Fruit fly (Drosophila melanogaster) S2 (cell line): ENCODE measurements around the gene P58IPK.

Experiments used
- CG8478 ChIP-seq: fragments of >200 bp; optimal IDR thresholded peaks from 2 replicates; lab custom pipeline; 2018
- CTCF ChIP-seq, 2 experiments: fragments of >200 bp; optimal IDR thresholded peaks; 2 replicates each; lab custom pipeline; 2018

The P58IPK gene

dm6 chr3R:9586663-9587248, at the start of gene P58IPK:
P58IPK (plus strand) TSS chr3R:9586942.
- TF ChIP-seq CTCF (optimal IDR thresholded peaks at IDR 0.05; lab: Kevin White, UChicago) = peak; percentile 4 to 31
- no peak for TF ChIP-seq CG8478 (lab: Kevin White, UChicago)

DNA sequence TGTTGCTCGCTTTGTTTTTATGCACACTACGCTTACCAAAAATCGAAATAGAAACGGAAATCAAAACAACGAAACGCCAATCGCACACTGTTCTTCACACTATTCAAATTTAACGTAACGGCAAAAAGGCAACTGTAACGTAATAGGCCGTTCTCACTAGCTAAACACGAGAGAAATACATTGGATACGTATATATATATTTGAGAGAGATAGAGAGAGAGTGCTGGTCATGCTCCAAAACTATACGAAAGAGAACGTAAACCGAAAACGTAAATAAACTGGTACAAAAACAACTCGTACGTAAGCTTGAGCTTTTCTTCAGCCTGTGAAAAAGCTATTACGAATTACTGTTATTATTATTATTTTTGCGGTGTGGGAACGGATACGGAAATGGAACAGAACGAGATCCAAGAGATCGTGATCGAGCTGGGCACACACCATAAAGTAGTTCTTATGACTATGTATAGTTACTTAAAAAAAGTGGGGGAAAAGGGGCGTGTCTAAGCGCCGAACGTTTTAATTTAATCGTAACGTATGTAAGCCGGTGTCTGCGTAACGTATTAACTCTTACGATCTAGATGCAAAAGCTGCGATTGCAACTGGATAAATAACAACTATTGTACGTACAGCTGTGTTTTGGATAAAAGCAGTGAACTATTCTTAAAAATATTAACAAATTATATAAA, 43.1 kb upstream of the P58IPK start:
- no peak for TF ChIP-seq CG8478 (lab: Kevin White, UChicago)
- TF ChIP-seq CTCF (optimal IDR thresholded peaks at IDR 0.05; lab: Kevin White, UChicago) = no peak

- TF ChIP-seq CG8478 (lab: Kevin White, UChicago) = no peak
- no peak for TF ChIP-seq CTCF (optimal IDR thresholded peaks at IDR 0.05; lab: Kevin White, UChicago)
Observed at dm6 chr3R:9546808-9547381, 39.8 kb upstream of the P58IPK start.

dm6 chr3R:9548769-9549168, 38.0 kb upstream of the P58IPK start:
- no peak for TF ChIP-seq CG8478 (lab: Kevin White, UChicago)
- no peak for TF ChIP-seq CTCF (optimal IDR thresholded peaks at IDR 0.05; lab: Kevin White, UChicago)

- TF ChIP-seq CTCF (optimal IDR thresholded peaks at IDR 0.05; lab: Kevin White, UChicago) (no peak), CG8478 (lab: Kevin White, UChicago) (no peak)
Observed at dm6 chr3R:9550265-9551012, 36.3 kb upstream of the P58IPK start.

DNA sequence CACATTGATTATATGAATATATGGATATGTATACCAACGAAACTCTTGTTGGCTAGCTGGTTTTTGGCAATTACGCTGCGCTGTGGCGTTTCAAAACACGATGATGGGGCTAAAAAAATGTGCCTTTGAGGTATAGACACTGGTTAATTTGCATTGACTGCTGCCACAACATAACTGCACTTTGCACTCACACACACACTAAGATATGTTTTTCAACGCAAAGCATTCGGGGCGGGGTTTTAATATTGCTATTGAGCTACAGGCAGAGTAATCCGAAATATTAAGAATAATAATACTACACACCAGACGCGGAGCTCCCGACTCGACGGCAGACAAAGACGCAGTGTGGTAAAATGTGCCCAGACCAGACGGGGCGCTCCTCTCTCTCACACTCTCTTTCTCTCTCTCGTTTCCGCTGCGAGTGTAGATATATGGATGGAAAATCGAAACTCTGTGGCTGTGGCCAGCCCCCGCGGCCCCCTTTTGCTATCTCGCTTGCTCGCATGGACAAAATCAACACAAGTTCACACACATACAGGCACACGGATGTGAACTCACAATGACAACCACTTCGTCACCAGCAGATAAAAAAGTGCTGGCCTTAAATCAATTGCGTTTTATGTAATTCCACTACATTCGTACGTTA, 35.6 kb upstream of the P58IPK start:
- TF ChIP-seq CTCF (optimal IDR thresholded peaks at IDR 0.05; lab: Kevin White, UChicago) = no peak
- TF ChIP-seq CG8478 (lab: Kevin White, UChicago) = no peak

DNA sequence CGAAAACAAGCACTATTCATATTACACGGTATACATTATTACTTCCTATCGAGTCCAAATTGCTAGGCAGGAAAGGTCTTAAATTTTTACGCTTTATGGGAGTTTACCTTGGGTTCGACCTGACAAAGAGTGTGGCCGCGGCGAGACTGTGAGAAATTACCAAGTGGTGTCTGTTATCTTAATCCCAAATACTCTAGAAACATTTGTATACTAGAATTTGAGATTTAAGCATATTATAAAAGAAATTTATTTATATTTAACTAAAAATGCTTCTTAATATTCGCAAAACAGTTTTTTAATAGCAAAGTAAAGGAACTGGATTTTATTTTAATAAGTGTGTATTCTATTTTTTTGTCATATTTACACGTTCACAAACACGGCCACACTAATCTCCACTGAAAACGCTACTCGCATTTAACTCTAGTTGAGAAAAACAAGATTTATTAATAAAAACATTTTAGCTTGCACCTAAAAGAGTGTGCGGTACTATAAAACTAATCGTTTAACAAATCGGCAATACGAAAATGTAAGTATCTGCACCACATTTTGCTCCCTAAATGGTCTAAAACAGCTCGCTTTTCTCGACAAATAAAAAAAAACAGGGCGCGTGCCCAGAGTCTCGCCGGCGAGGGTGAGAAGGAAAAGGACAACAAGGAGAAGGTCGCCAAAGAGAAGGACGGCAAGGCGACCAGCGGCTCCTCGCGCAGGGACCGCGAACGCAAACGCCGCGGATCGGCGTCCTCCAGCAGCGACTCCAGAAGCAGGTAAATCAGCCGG, 34.9 kb upstream of the P58IPK start, which contains the start of the genes mura and RnpS1:
Gene mura (minus strand): TSS at position 148 of the 777 bp plus-strand sequence.
Gene RnpS1 (plus strand): TSS at position 376 of the 777 bp plus-strand sequence.
- TF ChIP-seq CG8478 (lab: Kevin White, UChicago) (no peak), CTCF (optimal IDR thresholded peaks at IDR 0.05; lab: Kevin White, UChicago) (no peak)

DNA sequence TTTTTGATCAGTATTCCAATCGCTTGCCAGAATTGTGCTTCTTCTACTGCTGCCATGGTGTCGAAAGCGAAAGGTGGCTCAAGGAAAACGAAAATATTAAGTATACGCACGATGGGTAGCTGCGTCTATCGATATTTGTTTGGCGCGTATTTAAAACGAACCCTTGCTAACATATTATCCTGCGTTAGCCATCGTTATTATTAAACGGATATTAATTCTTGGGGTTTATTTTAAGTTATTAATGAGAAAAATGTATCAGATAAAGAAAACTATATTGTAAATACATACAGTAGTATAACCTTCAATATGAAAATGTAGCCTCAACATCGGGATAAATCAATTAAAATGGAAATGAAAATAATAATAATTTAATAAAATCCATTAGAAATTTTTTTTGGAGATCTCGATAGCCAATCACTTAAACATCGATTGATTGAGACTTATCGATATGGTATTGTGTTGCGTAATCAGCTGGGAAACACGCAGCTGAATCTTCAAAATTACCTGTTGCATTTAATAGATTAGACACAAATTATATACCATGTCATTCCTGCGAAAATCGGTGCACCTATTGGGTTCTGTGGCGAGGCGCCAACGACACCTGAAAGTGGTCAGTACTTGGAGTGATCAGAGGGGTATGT, 31.3 kb upstream of the P58IPK start, which contains the start of the genes CG9386 and BckdhA:
Gene CG9386 (minus strand): TSS at position 75 of the 641 bp plus-strand sequence.
Gene BckdhA (plus strand): TSS at position 452 of the 641 bp plus-strand sequence.
- TF ChIP-seq CTCF (optimal IDR thresholded peaks at IDR 0.05; lab: Kevin White, UChicago) = no peak
- no peak for TF ChIP-seq CG8478 (lab: Kevin White, UChicago)

- TF ChIP-seq CTCF (optimal IDR thresholded peaks at IDR 0.05; lab: Kevin White, UChicago) (no peak), CG8478 (lab: Kevin White, UChicago) (no peak)
Observed at dm6 chr3R:9559413-9560014, 27.2 kb upstream of the P58IPK start, which contains the start of the genes AP-1mu and MBD-like. AP-1mu (minus strand) TSS chr3R:9559525. MBD-like (plus strand) TSS chr3R:9559760.

DNA sequence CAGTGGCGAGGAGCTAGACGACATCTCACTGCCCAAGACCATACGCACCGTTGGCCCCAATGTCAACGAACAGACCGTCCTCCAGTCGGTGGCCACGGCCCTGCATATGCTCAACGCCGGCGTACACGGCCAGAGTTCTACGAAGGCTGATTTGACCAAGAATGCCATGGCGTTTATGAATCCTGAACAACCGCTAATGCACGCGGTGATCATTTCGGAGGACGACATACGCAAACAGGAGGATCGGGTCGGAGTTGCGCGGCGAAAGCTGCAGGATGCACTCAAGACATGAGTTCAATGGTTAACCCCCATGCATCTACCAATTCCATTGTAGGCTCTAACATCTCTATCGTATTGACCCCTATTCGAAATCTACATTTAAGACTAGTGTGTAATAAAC, 25.6 kb upstream of the P58IPK start:
- TF ChIP-seq CTCF (optimal IDR thresholded peaks at IDR 0.05; lab: Kevin White, UChicago) (no peak), CG8478 (lab: Kevin White, UChicago) (no peak)

DNA sequence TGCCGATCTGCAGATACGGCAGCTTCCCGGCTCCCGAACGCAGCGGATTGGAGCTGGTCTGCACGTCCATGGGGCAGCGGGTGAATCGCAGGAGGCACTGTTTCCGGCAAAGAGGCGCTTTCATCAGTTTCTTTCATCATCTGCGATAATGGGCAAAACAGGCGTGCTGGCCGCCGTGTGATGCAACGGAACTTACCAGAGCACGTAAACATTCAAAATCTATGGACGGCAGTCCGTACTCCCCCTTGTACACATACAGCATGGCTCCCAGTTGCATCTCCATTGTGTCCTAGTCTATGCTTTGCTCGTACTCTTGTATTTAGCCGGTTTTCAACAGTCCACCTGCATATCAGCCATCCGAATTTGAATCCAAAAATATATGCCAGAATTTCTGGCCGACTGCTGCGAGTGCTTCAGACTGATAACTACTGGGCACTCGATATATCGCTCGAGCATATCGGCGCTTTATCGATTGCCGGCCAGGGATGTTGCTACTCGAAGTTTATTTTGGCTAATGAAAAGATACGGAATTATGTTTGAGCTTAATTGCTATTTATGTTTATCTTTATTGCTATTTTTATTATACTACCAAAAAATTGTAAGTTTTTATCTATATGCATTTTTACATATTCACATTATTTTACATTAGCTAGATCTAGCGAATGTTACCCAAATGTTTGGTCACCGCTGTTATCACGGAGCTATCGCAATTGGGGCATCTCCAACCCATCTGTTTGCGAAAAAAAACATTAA, 23.3 kb upstream of the P58IPK start, which contains the start of the genes CG9393 and Vps45:
Gene CG9393 (minus strand): TSS at position 434 of the 753 bp plus-strand sequence.
Gene Vps45 (plus strand): TSS at position 685 of the 753 bp plus-strand sequence.
- no peak for TF ChIP-seq CG8478 (lab: Kevin White, UChicago)
- peak in 1 of 2 experiments; percentile 13 for TF ChIP-seq CTCF (optimal IDR thresholded peaks at IDR 0.05; lab: Kevin White, UChicago)
